Worm (Caenorhabditis elegans): ENCODE results near the gene twk-17.

twk-17 gene

ce11 chrX:7636037-7636436, 28.2 kb upstream of the twk-17 start:
- peak in 1 of 2 experiments; percentile 76 for TF ChIP-seq hif-1 (tag; optimal IDR thresholded peaks at IDR 0.05)
- TF ChIP-seq nhr-25 (tag; optimal IDR thresholded peaks at IDR 0.05; ENCODE audit: borderline replicate concordance, insufficient read depth) = no peak
- TF ChIP-seq T26A8.4 (GFP tag; IDR thresholded peaks at IDR 0.05) = 0 out of 2 replicates have a peak, but pooled peaks have one; percentile 25
- no peak for TF ChIP-seq lin-38 (GFP tag; IDR thresholded peaks at IDR 0.05)
- peak in 1 of 2 experiments; percentile 62 for TF ChIP-seq daf-16 (GFP tag; optimal IDR thresholded peaks at IDR 0.05)
- TF ChIP-seq daf-16 (tag; optimal IDR thresholded peaks at IDR 0.05) = peak; percentile 35
- TF ChIP-seq hlh-30 (tag; optimal IDR thresholded peaks at IDR 0.05; ENCODE audit: insufficient read depth) = peak; percentile 73
- TF ChIP-seq hlh-11 (tag; optimal IDR thresholded peaks at IDR 0.05) = peak; percentile 87
- no peak for TF ChIP-seq F37D6.2 (tag; optimal IDR thresholded peaks at IDR 0.05)
- TF ChIP-seq unc-62 (GFP tag; optimal IDR thresholded peaks at IDR 0.05 in 1 of 2) = peak in 1 of 2 experiments; percentile 4
- TF ChIP-seq unc-62 (tag; optimal IDR thresholded peaks at IDR 0.05) = no peak
- TF ChIP-seq mdl-1 (tag; optimal IDR thresholded peaks at IDR 0.05) = peak in 1 of 2 experiments; percentile 9

- TF ChIP-seq D1046.2 (GFP tag; IDR thresholded peaks at IDR 0.05) = no peak
- peak; percentile 76 for TF ChIP-seq aha-1 (tag)
- no peak for TF ChIP-seq ceh-44 (GFP tag; IDR thresholded peaks at IDR 0.05)
- no peak for TF ChIP-seq mxl-3 (GFP tag; optimal IDR thresholded peaks at IDR 0.05)
These were observed 19.5 kb upstream of the twk-17 start, which contains the start of gene nlp-61 for ce11 chrX:7627351-7627750. Gene nlp-61, plus strand, starts transcription at chrX:7627651.

ce11 chrX:7614466-7614865, 6.6 kb upstream of the twk-17 start:
- TF ChIP-seq pha-4 (GFP tag; IDR thresholded peaks at IDR 0.05) (no peak), pha-4 (tag; optimal IDR thresholded peaks at IDR 0.05) (no peak), ztf-7 (tag; optimal IDR thresholded peaks at IDR 0.05) (no peak), attf-4 (tag; optimal IDR thresholded peaks at IDR 0.05) (no peak), unc-62 (GFP tag; optimal IDR thresholded peaks at IDR 0.05 in 1 of 2) (peak in 1 of 2 experiments; percentile 94), unc-62 (tag; optimal IDR thresholded peaks at IDR 0.05) (no peak), gei-8 (GFP tag; optimal IDR thresholded peaks at IDR 0.05) (no peak), nhr-28 (tag; optimal IDR thresholded peaks at IDR 0.05) (no peak), jun-1 (tag; optimal IDR thresholded peaks at IDR 0.05) (no peak), ceh-62 (tag; optimal IDR thresholded peaks at IDR 0.05) (no peak)

- TF ChIP-seq aha-1 (tag) (peak; percentile 74), lim-7 (GFP tag; IDR thresholded peaks at IDR 0.05) (no peak)
These were observed 11.3 kb downstream of the twk-17 start, which contains the start of gene C44E12.1 for ce11 chrX:7596627-7597026. Gene C44E12.1, plus strand, starts transcription at chrX:7596927.

ce11 chrX:7596029-7596428, 11.9 kb downstream of the twk-17 start:
- TF ChIP-seq arid-1 (GFP tag; conservative IDR thresholded peaks at IDR 0.05) (no peak), lim-7 (GFP tag; IDR thresholded peaks at IDR 0.05) (no peak), fos-1 (tag; optimal IDR thresholded peaks at IDR 0.05) (no peak), ceh-20 (GFP tag; IDR thresholded peaks at IDR 0.05) (peak; percentile 53; the same call in 1 of the 2 replicates), daf-16 (GFP tag; optimal IDR thresholded peaks at IDR 0.05) (peak in 1 of 2 experiments; percentile 6), daf-16 (tag; optimal IDR thresholded peaks at IDR 0.05) (peak; percentile 78), nhr-102 (tag; optimal IDR thresholded peaks at IDR 0.05) (peak; percentile 19), jun-1 (tag; optimal IDR thresholded peaks at IDR 0.05) (no peak), lsy-2 (tag; optimal IDR thresholded peaks at IDR 0.05) (no peak), hif-1 (tag; optimal IDR thresholded peaks at IDR 0.05) (peak in 1 of 2 experiments; percentile 42), saeg-2 (GFP tag; IDR thresholded peaks at IDR 0.05) (no peak), nhr-48 (tag; optimal IDR thresholded peaks at IDR 0.05) (no peak), ceh-82 (tag; optimal IDR thresholded peaks at IDR 0.05) (no peak), mxl-3 (GFP tag; optimal IDR thresholded peaks at IDR 0.05) (no peak), nhr-28 (tag; optimal IDR thresholded peaks at IDR 0.05) (peak; percentile 75), unc-62 (GFP tag; optimal IDR thresholded peaks at IDR 0.05 in 1 of 2) (peak in 1 of 2 experiments; percentile 87), unc-62 (tag; optimal IDR thresholded peaks at IDR 0.05) (no peak), lin-29 (GFP tag; IDR thresholded peaks at IDR 0.05) (no peak), vab-7 (GFP tag; IDR thresholded peaks at IDR 0.05) (no peak), mdl-1 (tag; optimal IDR thresholded peaks at IDR 0.05) (peak in 1 of 2 experiments; percentile 44), ceh-28 (tag; optimal IDR thresholded peaks at IDR 0.05) (no peak), zfp-3 (GFP tag; conservative IDR thresholded peaks at IDR 0.05) (no peak), set-16 (GFP tag; IDR thresholded peaks at IDR 0.05) (no peak), dmd-6 (GFP tag; IDR thresholded peaks at IDR 0.05) (peak; percentile 42), hlh-30 (tag; optimal IDR thresholded peaks at IDR 0.05; ENCODE audit: insufficient read depth) (no peak), madf-5 (GFP tag; IDR thresholded peaks at IDR 0.05) (no peak), unc-39 (tag; optimal IDR thresholded peaks at IDR 0.05) (no peak), aha-1 (tag) (no peak), tra-1 (GFP tag; IDR thresholded peaks at IDR 0.05) (peak; percentile 73)

Data from whole organism, L4 larva.